Worm (Caenorhabditis elegans) whole organism, young adult: ENCODE results near the gene R07A4.4.

ENCODE experiments used
- B0035.1 ChIP-seq: sonication (generic microtip); optimal IDR thresholded peaks from 2 replicates; lab custom pipeline; 2016; ENCODE audit warnings: missing genetic modification characterization, mild to moderate bottlenecking, missing compliant biosample characterization, missing genotype, missing genetic modification reagents
- C06A6.2 ChIP-seq: fragments of 200-800 bp; sonication (Bioruptor generic); conservative IDR thresholded peaks from 2 replicates; pipeline ENCODE4 v1.3.6; 2022; ENCODE audit warnings: missing genetic modification characterization, missing compliant biosample characterization
- C17E4.6 ChIP-seq: fragments of 200-800 bp; sonication (Bioruptor generic); IDR thresholded peaks from 2 replicates; pipeline ENCODE4 v1.3.6; 2022; ENCODE audit warnings: missing genetic modification reagents, missing genetic modification characterization, missing compliant biosample characterization
- F55B11.4 ChIP-seq: sonication (generic microtip); optimal IDR thresholded peaks from 2 replicates; lab custom pipeline; 2016; ENCODE audit warnings: missing compliant biosample characterization, missing genetic modification characterization, borderline replicate concordance; ENCODE audit not compliant: insufficient read depth
- K11D2.4 ChIP-seq: fragments of 200-800 bp; sonication (Bioruptor generic); IDR thresholded peaks from 2 replicates; pipeline ENCODE4 v1.3.6; 2022; ENCODE audit warnings: missing genetic modification reagents, missing genetic modification characterization, missing compliant biosample characterization
- K12H6.12 ChIP-seq: fragments of 200-800 bp; sonication (Bioruptor generic); optimal IDR thresholded peaks from 2 replicates; lab custom pipeline; 2018; ENCODE audit warnings: mild to moderate bottlenecking, missing genetic modification characterization, missing compliant biosample characterization
- T07F8.4 ChIP-seq: sonication (generic microtip); optimal IDR thresholded peaks from 2 replicates; lab custom pipeline; 2016; ENCODE audit warnings: mild to moderate bottlenecking, missing genetic modification characterization, moderate library complexity, missing compliant biosample characterization
- Y79H2A.3 ChIP-seq: fragments of 200-800 bp; sonication (Bioruptor generic); conservative IDR thresholded peaks from 2 replicates; pipeline ENCODE4 v1.3.6; 2022; ENCODE audit warnings: missing genetic modification reagents, missing genetic modification characterization, missing compliant biosample characterization
- aptf-2 ChIP-seq: fragments of 200-800 bp; sonication (Bioruptor generic); conservative IDR thresholded peaks from 2 replicates; pipeline ENCODE4 v1.3.6; 2022; ENCODE audit warnings: missing genetic modification reagents, missing genetic modification characterization, missing compliant biosample characterization
- aptf-3 ChIP-seq: fragments of 200-800 bp; sonication (Bioruptor generic); IDR thresholded peaks from 2 replicates; pipeline ENCODE4 v1.3.6; 2022; ENCODE audit warnings: missing genetic modification characterization, missing compliant biosample characterization
- athp-1 ChIP-seq: sonication (generic microtip); optimal IDR thresholded peaks from 2 replicates; lab custom pipeline; 2017; ENCODE audit warnings: mild to moderate bottlenecking, missing genetic modification characterization, missing compliant biosample characterization
- attf-5 ChIP-seq: fragments of 200-800 bp; sonication (Bioruptor generic); optimal IDR thresholded peaks from 2 replicates; lab custom pipeline; 2018; ENCODE audit warnings: mild to moderate bottlenecking, missing genetic modification characterization, missing compliant biosample characterization
- cebp-1 ChIP-seq, 2 experiments: fragments of 200-800 bp in 1 of 2; sonication (Bioruptor generic) in 1 of 2; sonication (generic microtip) in 1 of 2; IDR thresholded peaks in 1 of 2; optimal IDR thresholded peaks in 1 of 2; 2 replicates each; pipeline versions ENCODE4 v1.3.6 to Lab custom; 2017 to 2022; ENCODE audit warnings: missing compliant biosample characterization in 2 of 2, missing genetic modification characterization in 2 of 2, mild to moderate bottlenecking in 1 of 2, missing genetic modification reagents in 1 of 2, moderate library complexity in 1 of 2
- chd-7 ChIP-seq: sonication (generic microtip); optimal IDR thresholded peaks from 2 replicates; lab custom pipeline; 2016; ENCODE audit warnings: mild to moderate bottlenecking, missing genetic modification characterization, moderate library complexity, missing compliant biosample characterization
- dox-1 ChIP-seq: fragments of 200-800 bp; sonication (Bioruptor generic); IDR thresholded peaks from 2 replicates; pipeline ENCODE4 v1.3.6; 2022; ENCODE audit warnings: missing genetic modification reagents, missing genetic modification characterization, missing compliant biosample characterization
- egl-44 ChIP-seq: fragments of 200-800 bp; sonication (Bioruptor generic); IDR thresholded peaks from 2 replicates; pipeline ENCODE4 v1.3.6; 2022; ENCODE audit warnings: missing genetic modification reagents, missing genetic modification characterization, missing compliant biosample characterization
- ets-4 ChIP-seq: fragments of 200-800 bp; sonication (Bioruptor generic); optimal IDR thresholded peaks from 2 replicates; lab custom pipeline; 2018; ENCODE audit warnings: mild to moderate bottlenecking, missing genetic modification characterization, missing compliant biosample characterization
- fkh-3 ChIP-seq: sonication (generic microtip); optimal IDR thresholded peaks from 2 replicates; lab custom pipeline; 2016; ENCODE audit warnings: mild to moderate bottlenecking, missing genetic modification characterization, missing compliant biosample characterization
- hlh-12 ChIP-seq: sonication (generic microtip); optimal IDR thresholded peaks from 2 replicates; lab custom pipeline; 2016; ENCODE audit warnings: missing genetic modification characterization, missing compliant biosample characterization
- hmg-1.2 ChIP-seq: fragments of 200-800 bp; sonication (Bioruptor generic); IDR thresholded peaks from 2 replicates; pipeline ENCODE4 v1.3.6; 2022; ENCODE audit warnings: missing genetic modification reagents, missing genetic modification characterization, missing compliant biosample characterization
- hmg-20 ChIP-seq: fragments of 200-800 bp; sonication (Bioruptor generic); IDR thresholded peaks from 2 replicates; pipeline ENCODE4 v1.3.6; 2022; ENCODE audit warnings: missing genetic modification reagents, missing genetic modification characterization, missing compliant biosample characterization
- hrde-1 ChIP-seq: sonication (generic microtip); optimal IDR thresholded peaks from 2 replicates; lab custom pipeline; 2016; ENCODE audit warnings: missing genetic modification characterization, mild to moderate bottlenecking, missing compliant biosample characterization, moderate library complexity, missing genotype, missing genetic modification reagents, borderline replicate concordance
- hsf-1 ChIP-seq: fragments of 200-800 bp; sonication (Bioruptor generic); IDR thresholded peaks from 2 replicates; pipeline ENCODE4 v1.3.6; 2022; ENCODE audit warnings: missing genetic modification reagents, missing genetic modification characterization, missing compliant biosample characterization
- let-526 ChIP-seq: fragments of 200-800 bp; sonication (Bioruptor generic); IDR thresholded peaks from 2 replicates; pipeline ENCODE4 v1.3.6; 2022; ENCODE audit warnings: missing genetic modification reagents, missing genetic modification characterization, missing compliant biosample characterization
- lin-26 ChIP-seq: fragments of 200-800 bp; sonication (Bioruptor generic); IDR thresholded peaks from 2 replicates; pipeline ENCODE4 v1.3.6; 2022; ENCODE audit warnings: missing genetic modification reagents, missing genetic modification characterization, missing compliant biosample characterization
- lir-1 ChIP-seq: fragments of 200-800 bp; sonication (Bioruptor generic); conservative IDR thresholded peaks from 2 replicates; pipeline ENCODE4 v1.3.6; 2022; ENCODE audit warnings: missing genetic modification reagents, missing genetic modification characterization, missing compliant biosample characterization
- madf-10 ChIP-seq: sonication (generic microtip); optimal IDR thresholded peaks from 2 replicates; lab custom pipeline; 2016; ENCODE audit warnings: mild to moderate bottlenecking, missing genetic modification characterization, missing compliant biosample characterization
- nfya-2 ChIP-seq: fragments of 200-800 bp; sonication (Bioruptor generic); IDR thresholded peaks from 2 replicates; pipeline ENCODE4 v1.3.6; 2022; ENCODE audit warnings: missing genetic modification reagents, missing genetic modification characterization, missing compliant biosample characterization
- nfyb-1 ChIP-seq: fragments of 200-800 bp; sonication (Bioruptor generic); IDR thresholded peaks from 2 replicates; pipeline ENCODE4 v1.3.6; 2022; ENCODE audit warnings: missing genetic modification reagents, missing genetic modification characterization, missing compliant biosample characterization
- repo-1 ChIP-seq: sonication (generic microtip); optimal IDR thresholded peaks from 2 replicates; lab custom pipeline; 2017; ENCODE audit warnings: mild to moderate bottlenecking, missing genetic modification characterization, missing compliant biosample characterization
- snpc-4 ChIP-seq, 5 experiments: fragments of 150-350 bp in 1 of 5; sonication (generic microtip) in 4 of 5; optimal IDR thresholded peaks; 2 replicates each; lab custom pipeline; 2014 to 2018; ENCODE audit warnings: missing genetic modification characterization in 5 of 5, missing biosample characterization in 3 of 5, antibody characterized with exemption in 2 of 5, mild to moderate bottlenecking in 2 of 5, missing compliant biosample characterization in 2 of 5, missing genotype in 2 of 5, moderate library complexity in 2 of 5, missing genetic modification reagents in 1 of 5
- somi-1 ChIP-seq: fragments of 200-800 bp; sonication (Bioruptor generic); optimal IDR thresholded peaks from 2 replicates; lab custom pipeline; 2018; ENCODE audit warnings: mild to moderate bottlenecking, missing genetic modification characterization, missing compliant biosample characterization
- tbp1 ChIP-seq: fragments of 200-800 bp; sonication (Bioruptor generic); optimal IDR thresholded peaks from 2 replicates; lab custom pipeline; 2018; ENCODE audit warnings: mild to moderate bottlenecking, missing genetic modification characterization, missing compliant biosample characterization
- tlf-1 ChIP-seq: fragments of 200-800 bp; sonication (Bioruptor generic); optimal IDR thresholded peaks from 2 replicates; lab custom pipeline; 2018; ENCODE audit warnings: mild to moderate bottlenecking, missing genetic modification characterization, missing compliant biosample characterization
- unc-130 ChIP-seq: sonication (generic microtip); optimal IDR thresholded peaks from 2 replicates; lab custom pipeline; 2016; ENCODE audit warnings: missing genetic modification reagents, missing genetic modification characterization, missing compliant biosample characterization
- zfh-2 ChIP-seq: fragments of 200-800 bp; sonication (Bioruptor generic); conservative IDR thresholded peaks from 2 replicates; pipeline ENCODE4 v1.3.6; 2022; ENCODE audit warnings: missing genetic modification reagents, missing genetic modification characterization, missing compliant biosample characterization
- ztf-18 ChIP-seq: sonication (generic microtip); optimal IDR thresholded peaks from 2 replicates; lab custom pipeline; 2016; ENCODE audit warnings: missing genotype, mild to moderate bottlenecking, missing genetic modification characterization, missing compliant biosample characterization
- ztf-26 ChIP-seq: sonication (generic microtip); optimal IDR thresholded peaks from 2 replicates; lab custom pipeline; 2017; ENCODE audit warnings: missing genetic modification characterization, missing compliant biosample characterization
- ztf-28 ChIP-seq: fragments of 200-800 bp; sonication (Bioruptor generic); IDR thresholded peaks from 2 replicates; pipeline ENCODE4 v1.3.6; 2022; ENCODE audit warnings: missing genetic modification reagents, missing genetic modification characterization, missing compliant biosample characterization

The R07A4.4 gene

DNA sequence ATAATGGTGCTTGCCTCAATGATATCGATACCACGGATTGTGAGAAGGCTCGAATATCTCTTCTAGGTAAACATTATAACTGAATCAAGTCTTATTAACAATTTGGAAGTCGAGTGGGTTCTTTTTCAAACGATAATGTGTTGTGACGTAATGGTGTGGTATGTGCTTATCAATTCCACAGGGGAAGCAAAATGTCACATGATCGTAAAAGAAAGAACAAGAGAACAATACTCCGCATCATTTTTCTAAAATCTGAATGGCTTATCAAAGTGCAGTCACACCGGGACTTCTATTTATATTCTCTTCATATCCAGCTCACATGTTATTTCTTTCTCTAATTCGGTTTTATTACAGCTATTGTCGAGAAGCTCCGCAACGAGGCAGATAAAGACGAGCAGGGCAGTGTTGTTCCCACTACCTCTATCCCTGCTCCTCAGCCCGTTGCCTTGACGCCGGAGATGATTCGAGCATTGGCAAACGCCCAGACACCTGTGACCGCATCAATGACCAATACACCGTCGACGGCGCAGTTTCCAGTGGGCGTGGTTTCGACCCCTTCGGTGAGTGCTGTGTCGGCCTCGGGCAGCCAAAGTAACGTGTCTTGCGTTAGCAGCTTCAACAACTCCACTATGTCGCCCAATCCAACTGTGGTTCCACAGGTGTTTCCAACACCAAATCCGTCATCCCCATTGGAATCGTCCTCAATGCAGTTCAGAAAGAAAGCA is 23.2 kb upstream of the R07A4.4 start (continued):
- TF ChIP-seq C06A6.2 (no peak), C17E4.6 (GFP tag; lab: Robert Waterston, UW) (no peak), athp-1 (tag; lab: Kevin White, UChicago) (no peak), aptf-2 (GFP tag; lab: Robert Waterston, UW) (no peak), ztf-28 (GFP tag; lab: Robert Waterston, UW) (no peak), unc-130 (no peak), hmg-1.2 (no peak), B0035.1 (tag; lab: Kevin White, UChicago) (no peak), repo-1 (tag; lab: Kevin White, UChicago) (peak; percentile 9), aptf-3 (GFP tag; lab: Robert Waterston, UW) (no peak), somi-1 (GFP tag; lab: Kevin White, UChicago) (no peak)

DNA sequence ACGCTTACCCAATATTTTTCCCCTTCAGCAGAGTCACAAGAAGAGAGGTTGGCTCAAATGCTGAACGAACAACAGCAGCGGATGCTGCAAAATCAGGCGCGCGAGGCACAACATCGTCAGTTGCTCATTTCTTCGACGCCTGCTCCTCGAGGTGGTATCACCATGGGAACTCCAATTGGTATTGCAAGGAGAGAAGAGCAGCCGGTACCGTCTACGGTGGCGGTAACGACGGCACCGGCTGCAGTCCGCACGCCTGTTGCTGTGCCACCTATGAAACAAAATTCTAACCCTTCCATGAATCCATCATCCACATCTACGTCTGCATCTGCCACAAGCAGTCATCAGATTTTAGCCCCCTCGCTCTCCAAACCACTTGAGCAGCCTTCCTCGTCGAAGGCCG is 17.4 kb upstream of the R07A4.4 start:
- TF ChIP-seq nfyb-1 (GFP tag; lab: Robert Waterston, UW) (0 out of 2 replicates have a peak, but pooled peaks have one; percentile 10), Y79H2A.3 (GFP tag; lab: Robert Waterston, UW) (no peak), nfya-2 (GFP tag; lab: Robert Waterston, UW) (0 out of 2 replicates have a peak, but pooled peaks have one; percentile 26), zfh-2 (GFP tag; lab: Robert Waterston, UW) (peak; percentile 51; the same call in 1 of the 2 replicates)

ce11 chrX:10772763-10773162 is 15.3 kb upstream of the R07A4.4 start:
- 0 out of 2 replicates have a peak, but pooled peaks have one; percentile 43 for TF ChIP-seq C06A6.2
- no peak for TF ChIP-seq hlh-12
- no peak for TF ChIP-seq F55B11.4 (tag; lab: Kevin White, UChicago)
- TF ChIP-seq snpc-4 (GFP tag; optimal IDR thresholded peaks at IDR 0.05; lab: Kevin White, UChicago) = no peak
- TF ChIP-seq snpc-4 (tag; optimal IDR thresholded peaks at IDR 0.05; lab: Kevin White, UChicago) = no peak
- peak; percentile 59; the same call in 1 of the 2 replicates for TF ChIP-seq let-526 (GFP tag; lab: Robert Waterston, UW)
- TF ChIP-seq lin-26 (GFP tag; lab: Robert Waterston, UW) = peak; percentile 9; the same call in 1 of the 2 replicates
- no peak for TF ChIP-seq cebp-1 (GFP tag; IDR thresholded peaks at IDR 0.05; lab: Robert Waterston, UW)
- TF ChIP-seq cebp-1 (tag; optimal IDR thresholded peaks at IDR 0.05; lab: Kevin White, UChicago) = peak; percentile 18
- TF ChIP-seq hrde-1 (tag; lab: Kevin White, UChicago) = no peak
- TF ChIP-seq tlf-1 (GFP tag; lab: Kevin White, UChicago) = peak; percentile 11
- TF ChIP-seq ztf-26 (tag; lab: Kevin White, UChicago) = peak; percentile 17

ce11 chrX:10772165-10772584 is 14.7 kb upstream of the R07A4.4 start:
- TF ChIP-seq madf-10 (tag; lab: Kevin White, UChicago) = peak; percentile 21
- 0 out of 2 replicates have a peak, but pooled peaks have one; percentile 47 for TF ChIP-seq let-526 (GFP tag; lab: Robert Waterston, UW)
- TF ChIP-seq snpc-4 (GFP tag; optimal IDR thresholded peaks at IDR 0.05; lab: Kevin White, UChicago) = no peak
- TF ChIP-seq snpc-4 (tag; optimal IDR thresholded peaks at IDR 0.05; lab: Kevin White, UChicago) = peak in 1 of 4 experiments; percentile 3
- peak; percentile 59 for TF ChIP-seq K12H6.12 (tag; lab: Kevin White, UChicago)
- TF ChIP-seq lir-1 (GFP tag; lab: Robert Waterston, UW) = 0 out of 2 replicates have a peak, but pooled peaks have one; percentile 34
- peak; percentile 28 for TF ChIP-seq tbp1 (GFP tag; lab: Kevin White, UChicago)
- no peak for TF ChIP-seq fkh-3 (tag; lab: Kevin White, UChicago)
- TF ChIP-seq chd-7 = peak; percentile 74
- TF ChIP-seq lin-26 (GFP tag; lab: Robert Waterston, UW) = 0 out of 2 replicates have a peak, but pooled peaks have one; percentile 44
- TF ChIP-seq zfh-2 (GFP tag; lab: Robert Waterston, UW) = no peak
- TF ChIP-seq hmg-20 (GFP tag; lab: Robert Waterston, UW) = no peak
- peak; percentile 56 for TF ChIP-seq dox-1 (GFP tag; lab: Robert Waterston, UW)
- TF ChIP-seq hsf-1 (GFP tag; lab: Robert Waterston, UW) = no peak
- TF ChIP-seq K11D2.4 (GFP tag; lab: Robert Waterston, UW) = peak; percentile 34; the same call in 1 of the 2 replicates
- TF ChIP-seq hmg-1.2 = peak; percentile 30; the same call in 1 of the 2 replicates
- TF ChIP-seq T07F8.4 (tag; lab: Kevin White, UChicago) = no peak
- TF ChIP-seq nfyb-1 (GFP tag; lab: Robert Waterston, UW) = peak; percentile 29; the same call in 1 of the 2 replicates
- peak; percentile 62 for TF ChIP-seq attf-5 (GFP tag; lab: Kevin White, UChicago)
- TF ChIP-seq ztf-18 = no peak
- no peak for TF ChIP-seq egl-44 (GFP tag; lab: Robert Waterston, UW)
- peak; percentile 88 for TF ChIP-seq ets-4 (GFP tag; lab: Kevin White, UChicago)
